Worm (Caenorhabditis elegans) whole organism, early embryonic: ENCODE results near the gene math-16.
"Not testable (repeated sequence)": the region's sequence is repeated elsewhere in the genome, so short reads cannot be mapped to it uniquely, and the experiment has no call there.

Experiments
- B0310.2 ChIP-seq: sonication (generic microtip); optimal IDR thresholded peaks from 2 replicates; lab custom pipeline; 2016; ENCODE audit warnings: mild to moderate bottlenecking, missing genetic modification characterization, missing compliant biosample characterization
- F13C5.2 ChIP-seq: sonication (generic microtip); optimal IDR thresholded peaks from 2 replicates; lab custom pipeline; 2017; ENCODE audit warnings: mild to moderate bottlenecking, missing genetic modification characterization, inconsistent platforms, missing compliant biosample characterization
- aly-1 ChIP-seq: sonication (generic microtip); optimal IDR thresholded peaks from 2 replicates; lab custom pipeline; 2016; ENCODE audit warnings: missing genetic modification characterization, missing compliant biosample characterization
- ama-1 ChIP-seq: fragments of 150-350 bp; optimal IDR thresholded peaks from 2 replicates; lab custom pipeline; 2014
- ceh-13 ChIP-seq: fragments of 200-800 bp; sonication (Bioruptor generic); optimal IDR thresholded peaks from 2 replicates; lab custom pipeline; 2018; ENCODE audit warnings: mild to moderate bottlenecking, missing genetic modification characterization, missing compliant biosample characterization
- ceh-36 ChIP-seq: sonication (generic microtip); optimal IDR thresholded peaks from 2 replicates; lab custom pipeline; 2016; ENCODE audit warnings: missing genetic modification characterization, inconsistent platforms, missing compliant biosample characterization
- ets-7 ChIP-seq: sonication (generic microtip); optimal IDR thresholded peaks from 2 replicates; lab custom pipeline; 2016; ENCODE audit warnings: missing genotype, missing genetic modification characterization, missing compliant biosample characterization
- flt-1 ChIP-seq: fragments of 200-800 bp; sonication (Bioruptor generic); IDR thresholded peaks from 2 replicates; pipeline ENCODE4 v1.3.6; 2022; ENCODE audit warnings: missing genetic modification characterization, missing compliant biosample characterization
- hmbx-1 ChIP-seq: sonication (generic microtip); optimal IDR thresholded peaks from 2 replicates; lab custom pipeline; 2016; ENCODE audit warnings: mild to moderate bottlenecking, missing genetic modification characterization, missing compliant biosample characterization
- hmg-4 ChIP-seq: fragments of 200-800 bp; sonication (Bioruptor generic); optimal IDR thresholded peaks from 2 replicates; lab custom pipeline; 2018; ENCODE audit warnings: mild to moderate bottlenecking, missing genetic modification characterization, missing compliant biosample characterization
- hnd-1 ChIP-seq: sonication (generic microtip); optimal IDR thresholded peaks from 2 replicates; lab custom pipeline; 2016; ENCODE audit warnings: missing genetic modification characterization, missing compliant biosample characterization
- pes-1 ChIP-seq: fragments of 200-800 bp; sonication (Bioruptor generic); IDR thresholded peaks from 2 replicates; pipeline ENCODE4 v1.3.6; 2022; ENCODE audit warnings: missing genetic modification reagents, missing genetic modification characterization, missing compliant biosample characterization
- scrt-1 ChIP-seq: fragments of 200-800 bp; sonication (Bioruptor generic); IDR thresholded peaks from 2 replicates; pipeline ENCODE4 v1.3.6; 2022; ENCODE audit warnings: missing genetic modification characterization, missing compliant biosample characterization
- sea-1 ChIP-seq: fragments of 200-800 bp; sonication (Bioruptor generic); conservative IDR thresholded peaks from 2 replicates; pipeline ENCODE4 v1.3.6; 2022; ENCODE audit warnings: missing genetic modification characterization, missing compliant biosample characterization
- tbx-11 ChIP-seq: fragments of 200-800 bp; sonication (Bioruptor generic); IDR thresholded peaks from 2 replicates; pipeline ENCODE4 v1.3.6; 2022; ENCODE audit warnings: missing genetic modification characterization, missing compliant biosample characterization
- tbx-37 ChIP-seq: fragments of 200-800 bp; sonication (Bioruptor generic); conservative IDR thresholded peaks from 2 replicates; pipeline ENCODE4 v1.3.6; 2022; ENCODE audit warnings: missing genetic modification reagents, missing genetic modification characterization, missing compliant biosample characterization
- tra-4 ChIP-seq: sonication (generic microtip); optimal IDR thresholded peaks from 2 replicates; lab custom pipeline; 2017; ENCODE audit warnings: missing genetic modification characterization, missing compliant biosample characterization

Gene math-16

ce11 chrII:1865683-1866431 lies 12.7 kb downstream of the math-16 start, which contains the start of gene math-15:
math-15 (plus strand) TSS chrII:1866381.
- TF ChIP-seq scrt-1 (GFP tag; lab: Robert Waterston, UW) (no peak), ama-1 (lab: Kevin White, UChicago) (no peak), aly-1 (tag; lab: Kevin White, UChicago) (no peak), F13C5.2 (no peak), B0310.2 (no peak), hnd-1 (tag; lab: Kevin White, UChicago) (no peak), flt-1 (GFP tag; lab: Robert Waterston, UW) (no peak), tbx-11 (GFP tag; lab: Robert Waterston, UW) (no peak), hmbx-1 (tag; lab: Kevin White, UChicago) (no peak), ceh-36 (no peak), ceh-13 (GFP tag; lab: Kevin White, UChicago) (no peak), sea-1 (GFP tag; lab: Robert Waterston, UW) (no peak), hmg-4 (GFP tag; lab: Kevin White, UChicago) (no peak), tbx-37 (GFP tag; lab: Robert Waterston, UW) (no peak), pes-1 (GFP tag; lab: Robert Waterston, UW) (no peak), tra-4 (no peak), ets-7 (tag; lab: Kevin White, UChicago) (no peak)

- TF ChIP-seq pes-1 (GFP tag; lab: Robert Waterston, UW) (no peak), hmbx-1 (tag; lab: Kevin White, UChicago) (no peak), ets-7 (tag; lab: Kevin White, UChicago) (no peak), tbx-37 (GFP tag; lab: Robert Waterston, UW) (no peak), ceh-13 (GFP tag; lab: Kevin White, UChicago) (no peak), aly-1 (tag; lab: Kevin White, UChicago) (no peak), flt-1 (GFP tag; lab: Robert Waterston, UW) (no peak), hnd-1 (tag; lab: Kevin White, UChicago) (no peak), scrt-1 (GFP tag; lab: Robert Waterston, UW) (no peak), sea-1 (GFP tag; lab: Robert Waterston, UW) (no peak), ama-1 (lab: Kevin White, UChicago) (no peak), hmg-4 (GFP tag; lab: Kevin White, UChicago) (no peak), ceh-36 (no peak), tbx-11 (GFP tag; lab: Robert Waterston, UW) (no peak), B0310.2 (no peak), tra-4 (no peak), F13C5.2 (no peak)
Observed at ce11 chrII:1864278-1864677, 14.3 kb downstream of the math-16 start, which contains the start of gene C16C4.17. C16C4.17 (plus strand) TSS chrII:1864578.

ce11 chrII:1862334-1862733 lies 16.2 kb downstream of the math-16 start, which contains the start of gene fbxb-98:
fbxb-98 (plus strand) TSS chrII:1862634.
- not testable (repeated sequence) for TF ChIP-seq ceh-36; scrt-1 (GFP tag; lab: Robert Waterston, UW); tbx-11 (GFP tag; lab: Robert Waterston, UW)

- TF ChIP-seq tbx-11 (GFP tag; lab: Robert Waterston, UW); ceh-36; aly-1 (tag; lab: Kevin White, UChicago): not testable (repeated sequence)
Observed at ce11 chrII:1861285-1861793, 17.2 kb downstream of the math-16 start, which contains the start of gene C16C4.18. C16C4.18 (minus strand) TSS chrII:1861335.

- TF ChIP-seq B0310.2; hnd-1 (tag; lab: Kevin White, UChicago); tbx-11 (GFP tag; lab: Robert Waterston, UW): not testable (repeated sequence)
Observed at ce11 chrII:1854094-1854493, 24.5 kb downstream of the math-16 start, which contains the start of gene fbxb-95. fbxb-95 (plus strand) TSS chrII:1854394.

- TF ChIP-seq tra-4 = no peak
- no peak for TF ChIP-seq ceh-13 (GFP tag; lab: Kevin White, UChicago)
- no peak for TF ChIP-seq hnd-1 (tag; lab: Kevin White, UChicago)
- TF ChIP-seq B0310.2 = no peak
- no peak for TF ChIP-seq scrt-1 (GFP tag; lab: Robert Waterston, UW)
- TF ChIP-seq tbx-11 (GFP tag; lab: Robert Waterston, UW) = no peak
- TF ChIP-seq ama-1 (lab: Kevin White, UChicago) = no peak
- TF ChIP-seq pes-1 (GFP tag; lab: Robert Waterston, UW) = no peak
- TF ChIP-seq tbx-37 (GFP tag; lab: Robert Waterston, UW) = no peak
- TF ChIP-seq aly-1 (tag; lab: Kevin White, UChicago) = no peak
- no peak for TF ChIP-seq F13C5.2
- TF ChIP-seq sea-1 (GFP tag; lab: Robert Waterston, UW) = no peak
- no peak for TF ChIP-seq ceh-36
- TF ChIP-seq hmg-4 (GFP tag; lab: Kevin White, UChicago) = no peak
- no peak for TF ChIP-seq hmbx-1 (tag; lab: Kevin White, UChicago)
- TF ChIP-seq flt-1 (GFP tag; lab: Robert Waterston, UW) = no peak
- TF ChIP-seq ets-7 (tag; lab: Kevin White, UChicago) = no peak
Observed at ce11 chrII:1852503-1852902, 26.1 kb downstream of the math-16 start, which contains the start of gene C52E2.2. C52E2.2 (plus strand) TSS chrII:1852803.

ce11 chrII:1851716-1852115 lies 26.8 kb downstream of the math-16 start:
- no peak for TF ChIP-seq flt-1 (GFP tag; lab: Robert Waterston, UW)
